Worm (Caenorhabditis elegans): ENCODE measurements around the gene col-165.

DNA sequence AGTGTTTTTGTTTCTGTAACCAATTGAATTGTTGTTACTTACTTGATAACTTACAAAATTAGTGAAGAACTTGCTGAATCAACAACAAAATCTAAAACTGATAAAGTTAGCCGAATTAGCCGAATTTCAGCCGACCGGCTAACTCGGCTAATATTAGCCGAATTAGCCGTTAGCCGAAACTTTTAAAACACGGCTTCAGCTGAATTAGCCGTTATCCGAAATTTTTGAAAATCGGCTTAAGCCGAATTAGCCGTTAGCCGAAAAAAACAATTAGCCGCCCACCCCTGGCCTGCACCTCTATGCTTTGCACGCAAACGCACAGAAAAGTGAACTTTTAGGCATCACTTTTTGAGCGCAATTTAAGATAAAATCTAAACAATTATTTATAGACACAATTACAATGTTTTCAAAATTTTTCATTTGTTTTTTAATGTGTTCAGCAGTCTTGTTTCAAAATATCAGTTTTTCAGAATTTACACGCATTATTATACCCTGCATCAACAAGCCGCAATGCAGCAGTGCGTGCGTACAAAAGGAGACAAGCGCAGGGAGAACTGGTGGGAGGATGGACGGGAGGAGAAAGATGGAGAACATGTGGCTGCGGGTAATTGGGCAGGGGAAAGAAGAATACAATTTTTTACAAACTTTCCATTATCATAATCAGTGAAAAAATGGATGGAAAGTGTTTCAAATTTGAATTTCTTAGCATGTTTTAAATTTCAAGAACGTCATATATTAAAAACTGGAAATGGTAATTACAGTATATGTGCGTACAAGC lies 41.8 kb downstream of the col-165 start:
- TF ChIP-seq elt-3 (tag; optimal IDR thresholded peaks at IDR 0.05) (no peak), ztf-4 (tag; optimal IDR thresholded peaks at IDR 0.05) (no peak), tbx-2 (tag; optimal IDR thresholded peaks at IDR 0.05) (peak; percentile 66), nhr-12 (tag; optimal IDR thresholded peaks at IDR 0.05) (no peak), egl-5 (tag; optimal IDR thresholded peaks at IDR 0.05) (peak; percentile 65), nhr-237 (tag; optimal IDR thresholded peaks at IDR 0.05) (no peak), aly-2 (tag; optimal IDR thresholded peaks at IDR 0.05) (no peak), pha-4 (tag; optimal IDR thresholded peaks at IDR 0.05) (peak; percentile 88), snpc-4 (tag; optimal IDR thresholded peaks at IDR 0.05) (peak; percentile 80), elt-2 (tag; optimal IDR thresholded peaks at IDR 0.05) (peak; percentile 62), ceh-82 (tag; optimal IDR thresholded peaks at IDR 0.05) (peak; percentile 29), nhr-25 (tag; optimal IDR thresholded peaks at IDR 0.05) (peak; percentile 87), daf-12 (tag; optimal IDR thresholded peaks at IDR 0.05) (no peak)
